Worm (Caenorhabditis elegans) whole organism, L4 larva: ENCODE results near the gene srx-64.

Experiments used
- D1046.2 ChIP-seq: fragments of 200-800 bp; sonication (Bioruptor generic); IDR thresholded peaks from 2 replicates; pipeline ENCODE4 v1.3.6; 2022; ENCODE audit warnings: missing genetic modification characterization, missing compliant biosample characterization
- F10B5.3 ChIP-seq: sonication (generic microtip); optimal IDR thresholded peaks from 2 replicates; lab custom pipeline; 2016; ENCODE audit warnings: mild to moderate bottlenecking, missing genetic modification characterization, missing compliant biosample characterization
- F26F4.8 ChIP-seq: fragments of 200-800 bp; sonication (Bioruptor generic); conservative IDR thresholded peaks from 2 replicates; pipeline ENCODE4 v1.3.6; 2022; ENCODE audit warnings: missing genetic modification characterization, missing compliant biosample characterization
- F37D6.2 ChIP-seq: sonication (generic microtip); optimal IDR thresholded peaks from 2 replicates; lab custom pipeline; 2016; ENCODE audit warnings: mild to moderate bottlenecking, missing genetic modification characterization, missing compliant biosample characterization
- R02D3.7 ChIP-seq: fragments of 150-350 bp; sonication (generic microtip); optimal IDR thresholded peaks from 3 replicates; lab custom pipeline; 2014; ENCODE audit warnings: missing biosample characterization, missing genetic modification characterization
- Y105C5A.15 ChIP-seq: fragments of 200-800 bp; sonication (Bioruptor generic); IDR thresholded peaks from 2 replicates; pipeline ENCODE4 v1.3.6; 2022; ENCODE audit warnings: missing genetic modification characterization, missing compliant biosample characterization
- Y48G9A.11 ChIP-seq: fragments of 200-800 bp; sonication (Bioruptor generic); IDR thresholded peaks from 2 replicates; pipeline ENCODE4 v1.3.6; 2022; ENCODE audit warnings: missing genetic modification reagents, missing genetic modification characterization, missing compliant biosample characterization
- Y5F2A.4 ChIP-seq: fragments of 200-800 bp; sonication (Bioruptor generic); optimal IDR thresholded peaks from 2 replicates; lab custom pipeline; 2018; ENCODE audit warnings: mild to moderate bottlenecking, missing genetic modification characterization, missing compliant biosample characterization
- ZK337.2 ChIP-seq: fragments of 200-800 bp; sonication (Bioruptor generic); IDR thresholded peaks from 2 replicates; pipeline ENCODE4 v1.3.6; 2022; ENCODE audit warnings: missing genetic modification reagents, missing genetic modification characterization, missing compliant biosample characterization
- aha-1 ChIP-seq: fragments of 150-350 bp; peaks from one replicate; lab custom pipeline; 2014; ENCODE audit warnings: missing biosample characterization, missing genetic modification characterization
- ceh-32 ChIP-seq: sonication (generic microtip); optimal IDR thresholded peaks from 2 replicates; lab custom pipeline; 2016; ENCODE audit warnings: mild to moderate bottlenecking, missing genetic modification characterization, missing compliant biosample characterization; ENCODE audit not compliant: poor library complexity
- ceh-62 ChIP-seq: sonication (generic microtip); optimal IDR thresholded peaks from 2 replicates; lab custom pipeline; 2017; ENCODE audit warnings: missing biosample characterization, missing genetic modification characterization
- ces-1 ChIP-seq: fragments of 150-350 bp; sonication (generic microtip); optimal IDR thresholded peaks from 4 replicates; lab custom pipeline; 2014; ENCODE audit warnings: missing biosample characterization, missing genetic modification reagents, missing genetic modification characterization
- cey-2 ChIP-seq: sonication (generic microtip); optimal IDR thresholded peaks from 3 replicates; lab custom pipeline; 2017; ENCODE audit warnings: missing genetic modification characterization, mild to moderate bottlenecking, missing compliant biosample characterization, antibody characterized with exemption, borderline replicate concordance; ENCODE audit not compliant: insufficient read depth
- daf-12 ChIP-seq: fragments of 150-350 bp; optimal IDR thresholded peaks from 2 replicates; lab custom pipeline; 2014; ENCODE audit warnings: missing biosample characterization, missing genetic modification reagents, missing genetic modification characterization
- daf-16 ChIP-seq, 3 experiments: sonication (generic microtip); optimal IDR thresholded peaks; 2 replicates each; lab custom pipeline; 2016 to 2017; ENCODE audit warnings: missing genetic modification characterization in 3 of 3, missing genetic modification reagents in 3 of 3, mild to moderate bottlenecking in 2 of 3, missing compliant biosample characterization in 2 of 3, missing biosample characterization in 1 of 3, moderate library complexity in 1 of 3
- dpl-1 ChIP-seq: fragments of 150-350 bp; optimal IDR thresholded peaks from 2 replicates; lab custom pipeline; 2014; ENCODE audit warnings: missing biosample characterization, missing genetic modification reagents, missing genetic modification characterization
- egl-43 ChIP-seq: fragments of 200-800 bp; sonication (Bioruptor generic); IDR thresholded peaks from 2 replicates; pipeline ENCODE4 v1.3.6; 2022; ENCODE audit warnings: missing genetic modification reagents, missing genetic modification characterization, missing compliant biosample characterization
- fkh-10 ChIP-seq: fragments of 150-350 bp; optimal IDR thresholded peaks from 2 replicates; lab custom pipeline; 2014; ENCODE audit warnings: missing biosample characterization, missing genetic modification reagents, missing genetic modification characterization
- gei-8 ChIP-seq: fragments of 200-800 bp; sonication (Bioruptor generic); optimal IDR thresholded peaks from 2 replicates; lab custom pipeline; 2018; ENCODE audit warnings: mild to moderate bottlenecking, missing genetic modification characterization, missing compliant biosample characterization
- hif-1 ChIP-seq, 2 experiments: sonication (generic microtip); optimal IDR thresholded peaks; 2 replicates each; lab custom pipeline; 2016 to 2017; ENCODE audit warnings: missing compliant biosample characterization in 2 of 2, missing genetic modification characterization in 2 of 2, missing genetic modification reagents in 2 of 2, missing genotype in 2 of 2, mild to moderate bottlenecking in 1 of 2
- hlh-30 ChIP-seq: sonication (generic microtip); optimal IDR thresholded peaks from 2 replicates; lab custom pipeline; 2017; ENCODE audit warnings: antibody characterized with exemption, mild to moderate bottlenecking, missing genetic modification characterization, missing compliant biosample characterization; ENCODE audit not compliant: insufficient read depth
- jun-1 ChIP-seq: fragments of 150-350 bp; optimal IDR thresholded peaks from 2 replicates; lab custom pipeline; 2014; ENCODE audit warnings: missing biosample characterization, missing genetic modification reagents, missing genetic modification characterization
- lim-7 ChIP-seq: fragments of 200-800 bp; sonication (Bioruptor generic); IDR thresholded peaks from 2 replicates; pipeline ENCODE4 v1.3.6; 2022; ENCODE audit warnings: missing genetic modification characterization, missing compliant biosample characterization
- lin-15B ChIP-seq: fragments of 150-350 bp; sonication (generic microtip); optimal IDR thresholded peaks from 3 replicates; lab custom pipeline; 2014; ENCODE audit warnings: missing biosample characterization, missing genetic modification characterization
- lin-39 ChIP-seq: fragments of 150-350 bp; optimal IDR thresholded peaks from 2 replicates; lab custom pipeline; 2014; ENCODE audit warnings: missing biosample characterization, missing genetic modification reagents, missing genetic modification characterization
- lir-3 ChIP-seq: sonication (generic microtip); optimal IDR thresholded peaks from 2 replicates; lab custom pipeline; 2016; ENCODE audit warnings: mild to moderate bottlenecking, missing genetic modification characterization, missing compliant biosample characterization
- lsy-2 ChIP-seq, 2 experiments: fragments of 150-350 bp in 1 of 2; sonication (generic microtip) in 1 of 2; optimal IDR thresholded peaks; 2 replicates each; lab custom pipeline; 2014 to 2017; ENCODE audit warnings: missing biosample characterization in 2 of 2, missing genetic modification characterization in 2 of 2
- madf-5 ChIP-seq, 2 experiments: fragments of 200-800 bp; sonication (Bioruptor generic); IDR thresholded peaks; 2 replicates each; pipeline ENCODE4 v1.3.6; 2022; ENCODE audit warnings: missing compliant biosample characterization in 2 of 2, missing genetic modification characterization in 2 of 2
- mdt-29 ChIP-seq: fragments of 200-800 bp; sonication (Bioruptor generic); IDR thresholded peaks from 2 replicates; pipeline ENCODE4 v1.3.6; 2022; ENCODE audit warnings: missing genetic modification reagents, missing genetic modification characterization, missing compliant biosample characterization
- mes-2 ChIP-seq: sonication (generic microtip); optimal IDR thresholded peaks from 2 replicates; lab custom pipeline; 2016; ENCODE audit warnings: missing genotype, mild to moderate bottlenecking, missing genetic modification characterization, missing compliant biosample characterization; ENCODE audit not compliant: poor library complexity, severe bottlenecking
- nhr-10 ChIP-seq: fragments of 150-350 bp; optimal IDR thresholded peaks from 2 replicates; lab custom pipeline; 2014; ENCODE audit warnings: missing biosample characterization, missing genetic modification characterization
- nhr-11 ChIP-seq: fragments of 150-350 bp; optimal IDR thresholded peaks from 2 replicates; lab custom pipeline; 2014; ENCODE audit warnings: missing biosample characterization, missing genetic modification characterization
- nhr-111 ChIP-seq: fragments of 200-800 bp; sonication (Bioruptor generic); optimal IDR thresholded peaks from 2 replicates; lab custom pipeline; 2018; ENCODE audit warnings: mild to moderate bottlenecking, missing genetic modification characterization, missing compliant biosample characterization
- nhr-28 ChIP-seq: fragments of 150-350 bp; optimal IDR thresholded peaks from 2 replicates; lab custom pipeline; 2014; ENCODE audit warnings: missing biosample characterization, missing genetic modification characterization
- nhr-41 ChIP-seq: fragments of 200-800 bp; sonication (Bioruptor generic); IDR thresholded peaks from 2 replicates; pipeline ENCODE4 v1.3.6; 2022; ENCODE audit warnings: missing genetic modification reagents, missing genetic modification characterization, missing compliant biosample characterization
- nhr-77 ChIP-seq: fragments of 150-350 bp; optimal IDR thresholded peaks from 2 replicates; lab custom pipeline; 2014; ENCODE audit warnings: missing biosample characterization, missing genetic modification characterization
- pqm-1 ChIP-seq: sonication (generic microtip); optimal IDR thresholded peaks from 2 replicates; lab custom pipeline; 2017; ENCODE audit warnings: missing biosample characterization, missing genetic modification characterization
- saeg-2 ChIP-seq: fragments of 200-800 bp; sonication (Bioruptor generic); IDR thresholded peaks from 2 replicates; pipeline ENCODE4 v1.3.6; 2022; ENCODE audit warnings: missing genetic modification reagents, missing genetic modification characterization, missing compliant biosample characterization
- set-16 ChIP-seq: fragments of 200-800 bp; sonication (Bioruptor generic); IDR thresholded peaks from 2 replicates; pipeline ENCODE4 v1.3.6; 2022; ENCODE audit warnings: missing genetic modification reagents, missing genetic modification characterization, missing compliant biosample characterization
- vab-7 ChIP-seq: fragments of 200-800 bp; sonication (Bioruptor generic); IDR thresholded peaks from 2 replicates; pipeline ENCODE4 v1.3.6; 2022; ENCODE audit warnings: missing genetic modification reagents, missing genetic modification characterization, missing compliant biosample characterization

Gene srx-64

ce11 chrV:3929099-3929498, at the start of gene srx-64:
Gene srx-64, plus strand, starts transcription at chrV:3929399.
- TF ChIP-seq mes-2 (tag; lab: Kevin White, UChicago), result no peak
- no peak for TF ChIP-seq saeg-2
- TF ChIP-seq fkh-10, result no peak
- no peak for TF ChIP-seq nhr-11
- TF ChIP-seq egl-43 (GFP tag; lab: Robert Waterston, UW), result no peak
- no peak for TF ChIP-seq nhr-77

ce11 chrV:3884550-3884949, 44.6 kb upstream of the srx-64 start:
- TF ChIP-seq egl-43 (GFP tag; lab: Robert Waterston, UW) (no peak), lsy-2 (tag; optimal IDR thresholded peaks at IDR 0.05; lab: Kevin White, UChicago) (no peak), aha-1 (tag; lab: Kevin White, UChicago) (peak; percentile 90), Y48G9A.11 (GFP tag; lab: Robert Waterston, UW) (no peak)
- TF ChIP-seq, all 104 proteins: peak for 1

- TF ChIP-seq mdt-29 (no peak), F37D6.2 (tag; lab: Kevin White, UChicago) (no peak), jun-1 (tag; lab: Kevin White, UChicago) (no peak), lin-39 (tag; lab: Kevin White, UChicago) (no peak)
Observed at ce11 chrV:3886104-3886503, 43.1 kb upstream of the srx-64 start, which contains the start of gene nhr-124. Gene nhr-124, minus strand, starts transcription at chrV:3886204.

- TF ChIP-seq nhr-28 (tag; lab: Kevin White, UChicago) (peak; percentile 39), daf-16 (GFP tag; optimal IDR thresholded peaks at IDR 0.05; lab: Kevin White, UChicago) (no peak), daf-16 (tag; optimal IDR thresholded peaks at IDR 0.05; lab: Kevin White, UChicago) (peak; percentile 49), Y105C5A.15 (GFP tag; lab: Robert Waterston, UW) (no peak), lir-3 (tag; lab: Kevin White, UChicago) (no peak), madf-5 (GFP tag; IDR thresholded peaks at IDR 0.05; lab: Robert Waterston, UW) (no peak), F10B5.3 (tag; lab: Kevin White, UChicago) (no peak), pqm-1 (tag; lab: Kevin White, UChicago) (peak; percentile 61), ces-1 (no peak), mdt-29 (no peak), R02D3.7 (tag; lab: Kevin White, UChicago) (no peak), set-16 (GFP tag; lab: Robert Waterston, UW) (no peak), nhr-41 (GFP tag; lab: Robert Waterston, UW) (no peak)
- TF ChIP-seq, all 104 proteins: peak for 3
Observed at ce11 chrV:3889113-3889512, 40.1 kb upstream of the srx-64 start, which contains the start of gene C17E7.13. Gene C17E7.13, minus strand, starts transcription at chrV:3889288.

- no peak for TF ChIP-seq ceh-62 (tag; lab: Kevin White, UChicago)
- no peak for TF ChIP-seq Y5F2A.4
- TF ChIP-seq lin-15B (tag; lab: Kevin White, UChicago), result no peak
- no peak for TF ChIP-seq cey-2 (tag; lab: Kevin White, UChicago)
- TF ChIP-seq F26F4.8, result no peak
- no peak for TF ChIP-seq egl-43 (GFP tag; lab: Robert Waterston, UW)
- no peak for TF ChIP-seq nhr-10 (tag; lab: Kevin White, UChicago)
Observed at ce11 chrV:3890761-3891160, 38.4 kb upstream of the srx-64 start, which contains the start of gene C17E7.9. Gene C17E7.9, minus strand, starts transcription at chrV:3890861.

- no peak for TF ChIP-seq daf-12 (tag; lab: Kevin White, UChicago)
- no peak for TF ChIP-seq hif-1 (tag; optimal IDR thresholded peaks at IDR 0.05; lab: Kevin White, UChicago)
- TF ChIP-seq nhr-28 (tag; lab: Kevin White, UChicago), result no peak
- no peak for TF ChIP-seq ZK337.2 (GFP tag; lab: Robert Waterston, UW)
- TF ChIP-seq D1046.2 (GFP tag; lab: Robert Waterston, UW), result no peak
- TF ChIP-seq ceh-32 (tag; lab: Kevin White, UChicago), result no peak
- TF ChIP-seq nhr-111, result no peak
- TF ChIP-seq F26F4.8, result no peak
- no peak for TF ChIP-seq dpl-1
- no peak for TF ChIP-seq vab-7 (GFP tag; lab: Robert Waterston, UW)
- TF ChIP-seq nhr-11, result no peak
- TF ChIP-seq hlh-30 (tag; lab: Kevin White, UChicago), result no peak
- TF ChIP-seq gei-8 (GFP tag; lab: Kevin White, UChicago), result no peak
- no peak for TF ChIP-seq nhr-77
- TF ChIP-seq lim-7, result no peak
Observed at ce11 chrV:3891919-3892318, 37.3 kb upstream of the srx-64 start, which contains the start of gene C17E7.12. Gene C17E7.12, minus strand, starts transcription at chrV:3892019.
